Worm (Caenorhabditis elegans) whole organism, L2 larva: ENCODE measurements around the gene bpl-1.
A peak's percentile ranks its signal among the peaks of the same experiment; 100 is the strongest.

Source experiments
- C34F6.9 ChIP-seq: fragments of 150-350 bp; optimal IDR thresholded peaks from 2 replicates; lab custom pipeline; 2014; ENCODE audit warnings: missing biosample characterization, missing genetic modification characterization
- F13H6.1 ChIP-seq: sonication (generic microtip); optimal IDR thresholded peaks from 2 replicates; lab custom pipeline; 2016; ENCODE audit warnings: missing genetic modification characterization, missing compliant biosample characterization
- R02D3.7 ChIP-seq: fragments of 150-350 bp; optimal IDR thresholded peaks from 2 replicates; lab custom pipeline; 2014; ENCODE audit warnings: missing biosample characterization, missing genetic modification characterization
- Y55F3AM.14 ChIP-seq: fragments of 200-800 bp; sonication (Bioruptor generic); optimal IDR thresholded peaks from 2 replicates; lab custom pipeline; 2018; ENCODE audit warnings: mild to moderate bottlenecking, missing genetic modification characterization, missing compliant biosample characterization
- ZK546.5 ChIP-seq: sonication (generic microtip); optimal IDR thresholded peaks from 2 replicates; lab custom pipeline; 2017; ENCODE audit warnings: missing biosample characterization, missing genetic modification characterization
- alr-1 ChIP-seq: fragments of 150-350 bp; optimal IDR thresholded peaks from 2 replicates; lab custom pipeline; 2014; ENCODE audit warnings: missing biosample characterization, missing genetic modification characterization
- aly-2 ChIP-seq: fragments of 150-350 bp; optimal IDR thresholded peaks from 2 replicates; lab custom pipeline; 2014; ENCODE audit warnings: missing biosample characterization, missing genetic modification characterization
- ama-1 ChIP-seq: fragments of 150-350 bp; optimal IDR thresholded peaks from 2 replicates; lab custom pipeline; 2018; ENCODE audit warnings: inconsistent platforms
- blmp-1 ChIP-seq: sonication (generic microtip); optimal IDR thresholded peaks from 2 replicates; lab custom pipeline; 2017; ENCODE audit warnings: missing genetic modification characterization, mild to moderate bottlenecking, missing compliant biosample characterization, antibody characterized with exemption, moderate library complexity; ENCODE audit not compliant: insufficient read depth
- ceh-16 ChIP-seq: fragments of 150-350 bp; optimal IDR thresholded peaks from 2 replicates; lab custom pipeline; 2014; ENCODE audit warnings: missing biosample characterization, missing genetic modification characterization
- ceh-82 ChIP-seq: fragments of 150-350 bp; optimal IDR thresholded peaks from 2 replicates; lab custom pipeline; 2014; ENCODE audit warnings: missing biosample characterization, missing genetic modification characterization
- crh-2 ChIP-seq: sonication (generic microtip); optimal IDR thresholded peaks from 2 replicates; lab custom pipeline; 2017; ENCODE audit warnings: missing biosample characterization, missing genetic modification characterization
- dmd-4 ChIP-seq: sonication (generic microtip); optimal IDR thresholded peaks from 2 replicates; lab custom pipeline; 2017; ENCODE audit warnings: missing biosample characterization, missing genetic modification characterization
- elt-3 ChIP-seq: sonication (generic microtip); optimal IDR thresholded peaks from 2 replicates; lab custom pipeline; 2017; ENCODE audit warnings: missing biosample characterization, missing genetic modification characterization
- fos-1 ChIP-seq: fragments of 150-350 bp; optimal IDR thresholded peaks from 2 replicates; lab custom pipeline; 2014; ENCODE audit warnings: missing biosample characterization, missing genetic modification characterization
- lin-11 ChIP-seq: fragments of 150-350 bp; sonication (generic microtip); optimal IDR thresholded peaks from 2 replicates; lab custom pipeline; 2014; ENCODE audit warnings: missing biosample characterization, missing genetic modification characterization, inconsistent platforms, mixed read lengths
- lin-39 ChIP-seq: fragments of 150-350 bp; optimal IDR thresholded peaks from 2 replicates; lab custom pipeline; 2014; ENCODE audit warnings: missing biosample characterization, missing genetic modification reagents, missing genetic modification characterization
- lsy-2 ChIP-seq, 2 experiments: fragments of 150-350 bp in 1 of 2; sonication (generic microtip) in 1 of 2; optimal IDR thresholded peaks; 2 replicates each; lab custom pipeline; 2014 to 2017; ENCODE audit warnings: missing biosample characterization in 2 of 2, missing genetic modification characterization in 2 of 2
- mbf-1 ChIP-seq: sonication (generic microtip); optimal IDR thresholded peaks from 2 replicates; lab custom pipeline; 2017; ENCODE audit warnings: missing biosample characterization, missing genetic modification characterization
- mdl-1 ChIP-seq, 2 experiments: fragments of 150-350 bp in 1 of 2; sonication (generic microtip) in 1 of 2; optimal IDR thresholded peaks; 2 replicates each; lab custom pipeline; 2017; ENCODE audit warnings: missing biosample characterization in 2 of 2, missing genetic modification characterization in 2 of 2
- nhr-129 ChIP-seq: fragments of 150-350 bp; optimal IDR thresholded peaks from 2 replicates; lab custom pipeline; 2014; ENCODE audit warnings: missing biosample characterization, missing genetic modification characterization
- nhr-21 ChIP-seq: fragments of 150-350 bp; optimal IDR thresholded peaks from 2 replicates; lab custom pipeline; 2014; ENCODE audit warnings: missing biosample characterization, missing genetic modification characterization
- nhr-237 ChIP-seq: fragments of 150-350 bp; optimal IDR thresholded peaks from 2 replicates; lab custom pipeline; 2014; ENCODE audit warnings: missing biosample characterization, missing genetic modification characterization
- nhr-25 ChIP-seq: fragments of 150-350 bp; sonication (generic microtip); optimal IDR thresholded peaks from 3 replicates; lab custom pipeline; 2014; ENCODE audit warnings: missing biosample characterization, missing genetic modification characterization
- peb-1 ChIP-seq: fragments of 150-350 bp; optimal IDR thresholded peaks from 2 replicates; lab custom pipeline; 2014; ENCODE audit warnings: missing biosample characterization, missing genetic modification characterization
- sem-4 ChIP-seq: fragments of 150-350 bp; optimal IDR thresholded peaks from 2 replicates; lab custom pipeline; 2014; ENCODE audit warnings: missing biosample characterization, missing genetic modification reagents, missing genetic modification characterization
- skn-1 ChIP-seq: sonication (generic microtip); optimal IDR thresholded peaks from 2 replicates; lab custom pipeline; 2017; ENCODE audit warnings: missing biosample characterization, missing genetic modification characterization
- sma-9 ChIP-seq, 2 experiments: fragments of 150-350 bp in 1 of 2; sonication (generic microtip) in 1 of 2; optimal IDR thresholded peaks; 2 replicates each; lab custom pipeline; 2014 to 2016; ENCODE audit warnings: missing genetic modification characterization in 2 of 2, mild to moderate bottlenecking in 1 of 2, missing biosample characterization in 1 of 2, missing compliant biosample characterization in 1 of 2, missing genetic modification reagents in 1 of 2, moderate library complexity in 1 of 2
- snpc-4 ChIP-seq: fragments of 150-350 bp; optimal IDR thresholded peaks from 2 replicates; lab custom pipeline; 2014; ENCODE audit warnings: missing biosample characterization, missing genetic modification characterization
- unc-39 ChIP-seq: fragments of 150-350 bp; optimal IDR thresholded peaks from 2 replicates; lab custom pipeline; 2014; ENCODE audit warnings: missing biosample characterization, missing genetic modification characterization
- unc-55 ChIP-seq: fragments of 150-350 bp; sonication (generic microtip); optimal IDR thresholded peaks from 3 replicates; lab custom pipeline; 2014; ENCODE audit warnings: missing biosample characterization, missing genetic modification reagents, missing genetic modification characterization
- unc-62 ChIP-seq: fragments of 150-350 bp; optimal IDR thresholded peaks from 2 replicates; lab custom pipeline; 2014; ENCODE audit warnings: missing biosample characterization, missing genetic modification reagents, missing genetic modification characterization
- ztf-4 ChIP-seq: fragments of 150-350 bp; optimal IDR thresholded peaks from 2 replicates; lab custom pipeline; 2014; ENCODE audit warnings: missing biosample characterization, missing genetic modification characterization

The bpl-1 gene

DNA sequence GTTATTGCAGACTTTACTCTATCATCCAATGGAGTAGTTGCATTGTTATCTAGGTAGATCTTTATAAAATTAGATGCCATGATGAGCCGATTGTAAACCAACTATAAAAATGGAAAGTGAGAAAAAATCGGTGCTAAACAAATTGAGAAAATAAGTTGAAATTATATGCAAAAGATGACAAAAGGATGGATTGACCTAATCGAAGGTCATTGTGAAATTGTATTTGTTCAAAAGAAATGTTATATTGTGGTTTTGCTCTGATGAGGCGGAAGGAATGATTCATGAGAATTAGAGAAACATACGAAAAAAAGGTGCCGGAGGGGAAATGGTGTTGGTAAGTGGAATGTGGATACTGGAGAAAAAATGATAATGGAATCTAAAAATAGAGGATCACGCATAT lies 7.0 kb downstream of the bpl-1 start, which contains the start of gene scly-1:
scly-1 (minus strand) TSS at position 101 of the 400 bp plus-strand sequence.
- no peak for TF ChIP-seq blmp-1 (tag; lab: Kevin White, UChicago)
- TF ChIP-seq ceh-16 (tag; lab: Kevin White, UChicago), result no peak
- TF ChIP-seq nhr-129 (tag; lab: Kevin White, UChicago), result no peak
- TF ChIP-seq sma-9 (GFP tag; optimal IDR thresholded peaks at IDR 0.05; lab: Kevin White, UChicago), result no peak
- no peak for TF ChIP-seq sma-9 (tag; optimal IDR thresholded peaks at IDR 0.05; lab: Kevin White, UChicago)
- no peak for TF ChIP-seq ceh-82
- TF ChIP-seq ZK546.5, result no peak
- no peak for TF ChIP-seq mbf-1 (tag; lab: Kevin White, UChicago)
- no peak for TF ChIP-seq lin-39 (tag; lab: Kevin White, UChicago)
- TF ChIP-seq peb-1 (tag; lab: Kevin White, UChicago), result no peak
- no peak for TF ChIP-seq nhr-25 (tag; lab: Kevin White, UChicago)
- TF ChIP-seq lsy-2 (tag; optimal IDR thresholded peaks at IDR 0.05; lab: Kevin White, UChicago), result no peak
- no peak for TF ChIP-seq dmd-4 (tag; lab: Kevin White, UChicago)
- TF ChIP-seq R02D3.7, result no peak
- TF ChIP-seq ztf-4 (tag; lab: Kevin White, UChicago), result no peak
- no peak for TF ChIP-seq unc-39 (tag; lab: Kevin White, UChicago)
- no peak for TF ChIP-seq snpc-4 (tag; lab: Kevin White, UChicago)
- TF ChIP-seq skn-1, result no peak
- no peak for TF ChIP-seq unc-62 (GFP tag; lab: Kevin White, UChicago)
- no peak for TF ChIP-seq mdl-1 (tag; optimal IDR thresholded peaks at IDR 0.05; lab: Kevin White, UChicago)

DNA sequence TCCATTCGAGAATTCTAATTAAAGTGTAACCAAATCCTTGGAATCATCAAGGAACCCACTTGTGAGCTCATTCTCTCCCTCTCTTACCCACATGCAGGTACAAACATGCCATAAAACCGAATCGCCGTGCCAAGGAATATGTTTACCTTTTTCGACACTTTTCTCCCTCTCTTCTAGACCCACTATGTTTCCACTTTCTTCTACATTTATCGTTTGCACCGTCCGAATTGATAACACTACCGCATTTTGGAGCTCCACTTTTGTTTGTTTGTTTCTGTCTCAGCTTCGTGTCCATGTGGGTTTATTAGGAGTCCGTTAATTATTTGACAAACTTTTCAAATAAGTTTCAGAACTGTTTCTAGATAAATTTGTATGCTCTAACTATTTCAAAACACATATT lies 7.9 kb downstream of the bpl-1 start:
- TF ChIP-seq unc-39 (tag; lab: Kevin White, UChicago) (no peak), crh-2 (tag; lab: Kevin White, UChicago) (no peak), fos-1 (tag; lab: Kevin White, UChicago) (peak; percentile 32), Y55F3AM.14 (GFP tag; lab: Kevin White, UChicago) (no peak), sem-4 (no peak)

DNA sequence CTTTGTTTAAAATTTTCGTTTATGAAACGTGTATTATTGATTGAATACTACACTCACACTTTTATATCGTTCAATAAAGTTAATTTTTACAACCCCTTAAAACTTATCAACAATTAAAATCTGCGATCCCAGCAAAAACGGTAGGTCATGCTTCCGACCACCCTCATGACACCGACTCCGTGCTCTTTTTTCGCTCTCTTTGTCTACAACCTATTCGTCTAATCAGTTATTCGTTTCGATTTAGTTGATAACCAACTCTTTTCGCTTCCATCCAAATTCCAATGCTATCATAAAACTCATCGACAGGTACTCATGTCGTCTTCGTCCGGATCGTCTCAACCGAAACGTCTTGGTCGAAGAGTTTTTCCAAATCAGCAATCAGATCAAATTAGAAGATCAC lies 9.1 kb downstream of the bpl-1 start, which contains the start of gene F13H8.1:
F13H8.1 (plus strand) TSS at position 311 of the 400 bp plus-strand sequence.
- TF ChIP-seq lin-11 (tag; lab: Kevin White, UChicago) (no peak), fos-1 (tag; lab: Kevin White, UChicago) (peak; percentile 60), skn-1 (no peak), nhr-21 (tag; lab: Kevin White, UChicago) (no peak), nhr-237 (tag; lab: Kevin White, UChicago) (no peak), crh-2 (tag; lab: Kevin White, UChicago) (peak; percentile 51), ama-1 (lab: Kevin White, UChicago) (no peak), sma-9 (GFP tag; optimal IDR thresholded peaks at IDR 0.05; lab: Kevin White, UChicago) (peak; percentile 19), sma-9 (tag; optimal IDR thresholded peaks at IDR 0.05; lab: Kevin White, UChicago) (no peak)

DNA sequence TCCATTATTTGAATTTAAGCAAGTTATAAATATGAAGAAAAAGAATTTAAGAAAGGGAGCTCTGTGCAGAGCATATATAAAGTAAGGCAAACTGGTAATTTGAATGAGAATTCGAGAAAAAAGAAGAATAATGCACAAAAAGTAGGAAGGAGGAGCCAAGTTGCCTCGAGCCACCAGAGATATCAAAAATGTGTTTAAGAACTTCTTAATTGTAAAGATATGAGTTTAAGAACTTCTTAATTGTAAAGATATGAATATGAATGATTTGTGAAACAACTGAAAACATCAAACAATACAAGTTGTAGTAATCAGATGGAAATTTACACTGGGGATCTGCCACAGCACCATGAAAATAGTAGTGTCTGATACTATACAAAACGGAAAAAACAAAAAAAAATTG lies 12.8 kb downstream of the bpl-1 start, which contains the start of gene F13H8.6:
F13H8.6 (minus strand) TSS at position 101 of the 400 bp plus-strand sequence.
- TF ChIP-seq elt-3 (tag; lab: Kevin White, UChicago) (no peak), lin-39 (tag; lab: Kevin White, UChicago) (no peak), snpc-4 (tag; lab: Kevin White, UChicago) (no peak), nhr-237 (tag; lab: Kevin White, UChicago) (no peak), unc-55 (no peak), skn-1 (no peak), alr-1 (tag; lab: Kevin White, UChicago) (no peak), unc-62 (GFP tag; lab: Kevin White, UChicago) (no peak), fos-1 (tag; lab: Kevin White, UChicago) (no peak), peb-1 (tag; lab: Kevin White, UChicago) (no peak), mdl-1 (tag; optimal IDR thresholded peaks at IDR 0.05; lab: Kevin White, UChicago) (no peak), ceh-16 (tag; lab: Kevin White, UChicago) (no peak), nhr-21 (tag; lab: Kevin White, UChicago) (no peak), lsy-2 (tag; optimal IDR thresholded peaks at IDR 0.05; lab: Kevin White, UChicago) (no peak), aly-2 (tag; lab: Kevin White, UChicago) (no peak), C34F6.9 (tag; lab: Kevin White, UChicago) (no peak), nhr-129 (tag; lab: Kevin White, UChicago) (no peak), F13H6.1 (tag; lab: Kevin White, UChicago) (no peak)
